Fruit fly (Drosophila melanogaster) whole organism, embryonic: ENCODE results near the gene Agpat2.

ENCODE experiments used
- Atf6 ChIP-seq: fragments of 200-800 bp; sonication (Bioruptor generic); IDR thresholded peaks from 2 replicates; pipeline ENCODE4 v1.3.6; 2022; ENCODE audit warnings: missing biosample characterization, missing genetic modification characterization
- BEAF-32 ChIP-seq: fragments of 200-800 bp; sonication (Bioruptor generic); optimal IDR thresholded peaks from 3 replicates; lab custom pipeline; 2017; ENCODE audit warnings: missing biosample characterization, missing genetic modification characterization, mild to moderate bottlenecking, moderate library complexity, missing genetic modification reagents
- CG10654 ChIP-seq: fragments of 200-800 bp; sonication (Bioruptor generic); optimal IDR thresholded peaks from 2 replicates; lab custom pipeline; 2016; ENCODE audit warnings: missing biosample characterization, missing genetic modification characterization
- CG11247 ChIP-seq: fragments of 200-800 bp; sonication (Bioruptor generic); IDR thresholded peaks from 2 replicates; pipeline ENCODE4 v1.3.6; 2022; ENCODE audit warnings: missing biosample characterization, missing genetic modification characterization
- CG12236 ChIP-seq: fragments of 200-800 bp; sonication (Bioruptor generic); optimal IDR thresholded peaks from 2 replicates; lab custom pipeline; 2016; ENCODE audit warnings: missing biosample characterization, missing genetic modification characterization
- CG1233 ChIP-seq: fragments of 200-800 bp; sonication (Bioruptor generic); optimal IDR thresholded peaks from 4 replicates; lab custom pipeline; 2018; ENCODE audit warnings: missing biosample characterization, mild to moderate bottlenecking, missing genetic modification characterization
- CG12744 ChIP-seq: fragments of 200-800 bp; sonication (Bioruptor generic); optimal IDR thresholded peaks from 2 replicates; lab custom pipeline; 2016; ENCODE audit warnings: missing biosample characterization, missing genetic modification characterization
- CG12769 ChIP-seq: fragments of 200-800 bp; sonication (Bioruptor generic); optimal IDR thresholded peaks from 2 replicates; lab custom pipeline; 2019; ENCODE audit warnings: missing biosample characterization, mild to moderate bottlenecking, missing genetic modification characterization, moderate library complexity
- CG14441 ChIP-seq: fragments of 200-800 bp; sonication (Bioruptor generic); IDR thresholded peaks from 2 replicates; pipeline ENCODE4 v1.3.6; 2022; ENCODE audit warnings: missing biosample characterization, missing genetic modification characterization
- CG14860 ChIP-seq: fragments of 200-800 bp; sonication (Bioruptor generic); IDR thresholded peaks from 3 replicates; pipeline ENCODE4 v1.3.6; 2022; ENCODE audit warnings: missing biosample characterization, missing genetic modification characterization; ENCODE audit not compliant: partially characterized antibody
- CG1602 ChIP-seq: fragments of 200-800 bp; sonication (Bioruptor generic); optimal IDR thresholded peaks from 3 replicates; lab custom pipeline; 2016; ENCODE audit warnings: missing biosample characterization, missing genetic modification characterization
- CG2199 ChIP-seq: fragments of 200-800 bp; sonication (Bioruptor generic); IDR thresholded peaks from 3 replicates; pipeline ENCODE4 v1.3.6; 2022; ENCODE audit warnings: missing biosample characterization, missing genetic modification characterization
- CG2875 ChIP-seq: fragments of 200-800 bp; sonication (Bioruptor generic); optimal IDR thresholded peaks from 2 replicates; lab custom pipeline; 2017; ENCODE audit warnings: missing biosample characterization, mild to moderate bottlenecking, missing genetic modification characterization, missing genetic modification reagents
- CG3065 ChIP-seq: fragments of 200-800 bp; sonication (Bioruptor generic); optimal IDR thresholded peaks from 2 replicates; lab custom pipeline; 2016; ENCODE audit warnings: missing biosample characterization, missing genetic modification characterization
- CG3407 ChIP-seq: fragments of 200-800 bp; sonication (Bioruptor generic); optimal IDR thresholded peaks from 2 replicates; lab custom pipeline; 2018; ENCODE audit warnings: missing biosample characterization, mild to moderate bottlenecking, missing genetic modification characterization
- CG5180 ChIP-seq: fragments of 200-800 bp; sonication (Bioruptor generic); optimal IDR thresholded peaks from 3 replicates; lab custom pipeline; 2017; ENCODE audit warnings: missing biosample characterization, missing genetic modification characterization, mild to moderate bottlenecking, moderate library complexity, missing genetic modification reagents
- CG5953 ChIP-seq: fragments of 200-800 bp; sonication (Bioruptor generic); IDR thresholded peaks from 2 replicates; pipeline ENCODE4 v1.3.6; 2022; ENCODE audit warnings: missing biosample characterization, missing genetic modification characterization
- CG6791 ChIP-seq: fragments of 200-800 bp; sonication (Bioruptor generic); IDR thresholded peaks from 3 replicates; pipeline ENCODE4 v1.3.6; 2022; ENCODE audit warnings: missing biosample characterization, missing genetic modification characterization; ENCODE audit not compliant: partially characterized antibody
- CG7372 ChIP-seq: fragments of 200-800 bp; sonication (Bioruptor generic); IDR thresholded peaks from 2 replicates; pipeline ENCODE4 v1.3.6; 2022; ENCODE audit warnings: missing biosample characterization, missing genetic modification characterization
- CG8359 ChIP-seq: fragments of 200-800 bp; sonication (Bioruptor generic); optimal IDR thresholded peaks from 2 replicates; lab custom pipeline; 2017; ENCODE audit warnings: missing biosample characterization, mild to moderate bottlenecking, missing genetic modification characterization, borderline replicate concordance
- CG8944 ChIP-seq: fragments of 200-800 bp; sonication (Bioruptor generic); optimal IDR thresholded peaks from 3 replicates; lab custom pipeline; 2016; ENCODE audit warnings: missing biosample characterization, missing genetic modification characterization
- CG9609 ChIP-seq: fragments of 200-800 bp; sonication (Bioruptor generic); optimal IDR thresholded peaks from 3 replicates; lab custom pipeline; 2016; ENCODE audit warnings: missing biosample characterization, missing genetic modification characterization
- CG9727 ChIP-seq: fragments of 200-800 bp; sonication (Bioruptor generic); optimal IDR thresholded peaks from 3 replicates; lab custom pipeline; 2017; ENCODE audit warnings: missing biosample characterization, mild to moderate bottlenecking, missing genetic modification characterization
- Deaf1 ChIP-seq: fragments of 200-800 bp; optimal IDR thresholded peaks from 3 replicates; lab custom pipeline; 2019; ENCODE audit warnings: missing biosample characterization, mild to moderate bottlenecking, missing genetic modification characterization, moderate library complexity
- Doc3 ChIP-seq: fragments of 200-800 bp; sonication (Bioruptor generic); IDR thresholded peaks from 3 replicates; pipeline ENCODE4 v1.3.6; 2022; ENCODE audit warnings: missing biosample characterization, missing genetic modification characterization; ENCODE audit not compliant: partially characterized antibody
- Drgx ChIP-seq: fragments of 200-800 bp; sonication (Bioruptor generic); IDR thresholded peaks from 2 replicates; pipeline ENCODE4 v1.3.6; 2022; ENCODE audit warnings: missing biosample characterization, missing genetic modification characterization
- HLHmδ ChIP-seq: fragments of 200-800 bp; sonication (Bioruptor generic); optimal IDR thresholded peaks from 2 replicates; lab custom pipeline; 2018; ENCODE audit warnings: missing biosample characterization, mild to moderate bottlenecking, missing genetic modification characterization, moderate library complexity
- Hey ChIP-seq: fragments of 200-800 bp; sonication (Bioruptor generic); optimal IDR thresholded peaks from 3 replicates; lab custom pipeline; 2018; ENCODE audit warnings: missing biosample characterization, mild to moderate bottlenecking, missing genetic modification characterization
- Lim3 ChIP-seq: fragments of 200-800 bp; sonication (Bioruptor generic); IDR thresholded peaks from 2 replicates; pipeline ENCODE4 v1.3.6; 2022; ENCODE audit warnings: missing biosample characterization, missing genetic modification characterization
- abd-A ChIP-seq: fragments of 200-800 bp; sonication (Bioruptor generic); optimal IDR thresholded peaks from 3 replicates; lab custom pipeline; 2019; ENCODE audit warnings: missing biosample characterization, mild to moderate bottlenecking, missing genetic modification characterization, moderate library complexity
- ac ChIP-seq: fragments of 200-800 bp; sonication (Bioruptor generic); optimal IDR thresholded peaks from 3 replicates; lab custom pipeline; 2017; ENCODE audit warnings: missing biosample characterization, mild to moderate bottlenecking, missing genetic modification characterization
- bab2 ChIP-seq: fragments of 200-800 bp; sonication (Bioruptor generic); optimal IDR thresholded peaks from 2 replicates; lab custom pipeline; 2016; ENCODE audit warnings: missing biosample characterization, missing genetic modification characterization
- bsh ChIP-seq, 2 experiments: fragments of 200-800 bp; sonication (Bioruptor generic); optimal IDR thresholded peaks; 2 replicates each; lab custom pipeline; 2017 to 2018; ENCODE audit warnings: mild to moderate bottlenecking in 2 of 2, missing biosample characterization in 2 of 2, missing genetic modification characterization in 2 of 2, moderate library complexity in 1 of 2
- disco-r ChIP-seq: fragments of 200-800 bp; sonication (Bioruptor generic); optimal IDR thresholded peaks from 2 replicates; lab custom pipeline; 2016; ENCODE audit warnings: missing biosample characterization, missing genetic modification characterization
- en ChIP-seq: fragments of 200-800 bp; sonication (Bioruptor generic); optimal IDR thresholded peaks from 2 replicates; lab custom pipeline; 2016; ENCODE audit warnings: missing biosample characterization, missing genetic modification characterization
- eve ChIP-seq, 2 experiments: fragments of >200 bp; optimal IDR thresholded peaks; 2 replicates each; lab custom pipeline; 2017; ENCODE audit warnings: missing biosample characterization in 2 of 2, missing genetic modification characterization in 2 of 2
- gem ChIP-seq: fragments of 200-800 bp; sonication (Bioruptor generic); optimal IDR thresholded peaks from 2 replicates; lab custom pipeline; 2019; ENCODE audit warnings: missing biosample characterization, mild to moderate bottlenecking, missing genetic modification characterization, moderate library complexity
- insv ChIP-seq, 2 experiments: fragments of 200-800 bp; sonication (Bioruptor generic); optimal IDR thresholded peaks; 3 replicates each; lab custom pipeline; 2016 to 2018; ENCODE audit warnings: missing biosample characterization in 2 of 2, missing genetic modification characterization in 2 of 2
- jing ChIP-seq: fragments of 200-800 bp; sonication (Bioruptor generic); optimal IDR thresholded peaks from 2 replicates; lab custom pipeline; 2018; ENCODE audit warnings: missing biosample characterization, mild to moderate bottlenecking, missing genetic modification characterization
- lbe ChIP-seq: fragments of 200-800 bp; sonication (Bioruptor generic); optimal IDR thresholded peaks from 2 replicates; lab custom pipeline; 2016; ENCODE audit warnings: missing biosample characterization, mild to moderate bottlenecking, missing genetic modification characterization
- nom ChIP-seq: fragments of 200-800 bp; sonication (Bioruptor generic); optimal IDR thresholded peaks from 2 replicates; lab custom pipeline; 2017; ENCODE audit warnings: missing biosample characterization, missing genetic modification characterization, mild to moderate bottlenecking, moderate library complexity, missing genetic modification reagents
- pb ChIP-seq: fragments of 200-800 bp; sonication (Bioruptor generic); optimal IDR thresholded peaks from 3 replicates; lab custom pipeline; 2016; ENCODE audit warnings: missing biosample characterization, missing genetic modification characterization
- pnt ChIP-seq: fragments of 200-800 bp; sonication (Bioruptor generic); optimal IDR thresholded peaks from 3 replicates; lab custom pipeline; 2016; ENCODE audit warnings: missing biosample characterization, missing genetic modification characterization
- ranshi ChIP-seq: fragments of 200-800 bp; sonication (Bioruptor generic); IDR thresholded peaks from 2 replicates; pipeline ENCODE4 v1.3.6; 2022; ENCODE audit warnings: missing biosample characterization, missing genetic modification characterization
- repo ChIP-seq: fragments of 200-800 bp; sonication (Bioruptor generic); optimal IDR thresholded peaks from 2 replicates; lab custom pipeline; 2016; ENCODE audit warnings: missing biosample characterization, missing genetic modification characterization
- row ChIP-seq: fragments of 200-800 bp; sonication (Bioruptor generic); IDR thresholded peaks from 3 replicates; pipeline ENCODE4 v1.3.6; 2022; ENCODE audit warnings: missing biosample characterization, missing genetic modification characterization
- slbo ChIP-seq: fragments of 200-800 bp; sonication (Bioruptor generic); IDR thresholded peaks from 2 replicates; pipeline ENCODE4 v1.3.6; 2022; ENCODE audit warnings: missing biosample characterization, missing genetic modification characterization
- sqz ChIP-seq: fragments of 200-800 bp; sonication (Bioruptor generic); optimal IDR thresholded peaks from 3 replicates; lab custom pipeline; 2018; ENCODE audit warnings: missing biosample characterization, mild to moderate bottlenecking, missing genetic modification characterization
- tll ChIP-seq, 2 experiments: fragments of 200-800 bp in 1 of 2; fragments of >200 bp in 1 of 2; sonication (Bioruptor generic) in 1 of 2; optimal IDR thresholded peaks; 2 replicates each; lab custom pipeline; 2017 to 2019; ENCODE audit warnings: missing biosample characterization in 2 of 2, missing genetic modification characterization in 2 of 2, mild to moderate bottlenecking in 1 of 2, moderate library complexity in 1 of 2

Agpat2 gene

DNA sequence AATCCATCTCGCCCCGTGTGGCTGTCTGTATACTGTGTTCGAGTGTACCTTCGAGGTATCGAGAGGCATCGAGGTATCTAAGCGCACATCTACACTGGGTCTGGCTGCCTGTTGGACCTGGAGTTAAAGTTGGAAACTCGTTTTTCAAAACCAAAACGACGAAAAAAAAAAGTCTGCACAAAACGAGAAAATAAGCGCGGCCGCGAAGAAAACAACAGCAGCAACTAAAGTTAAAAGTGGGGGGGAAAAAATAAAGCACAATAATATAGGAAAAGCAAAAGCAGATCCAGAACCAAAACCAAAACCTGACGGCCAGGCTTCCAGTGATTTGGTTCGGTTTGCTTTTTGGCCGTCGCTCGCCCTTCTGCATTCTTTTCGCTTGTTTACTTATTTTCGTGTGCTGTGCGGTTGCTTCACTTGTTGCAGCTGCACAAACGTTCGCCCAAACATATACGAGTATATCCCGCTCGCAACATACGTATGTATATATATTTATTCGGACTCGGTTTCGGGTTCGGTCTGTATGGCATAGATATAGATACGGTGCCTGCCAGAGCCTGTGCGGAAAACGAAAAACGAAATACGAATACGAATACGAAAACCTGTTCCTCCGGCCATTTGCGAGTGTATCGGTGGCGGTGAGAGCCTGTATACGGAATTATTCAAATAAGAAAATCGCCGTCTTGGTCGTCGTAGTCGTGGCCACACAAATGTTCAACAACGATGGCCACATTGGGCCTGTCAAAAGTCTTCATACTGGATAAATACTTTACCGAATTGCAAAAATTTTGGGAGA, 15.3 kb upstream of the Agpat2 start (continued):
- TF ChIP-seq en (no peak), CG2875 (GFP tag; lab: Kevin White, UChicago) (no peak), row (no peak), Hey (tag; lab: Kevin White, UChicago) (no peak), Atf6 (GFP tag; lab: Robert Waterston, UW) (no peak), slbo (no peak), CG3407 (no peak), Deaf1 (tag; lab: Kevin White, UChicago) (peak; percentile 60), gem (no peak), CG12744 (GFP tag; lab: Kevin White, UChicago) (no peak), jing (GFP tag; lab: Kevin White, UChicago) (no peak), BEAF-32 (GFP tag; lab: Kevin White, UChicago) (no peak), abd-A (tag; lab: Kevin White, UChicago) (no peak), tll (GFP tag; optimal IDR thresholded peaks at IDR 0.05; lab: Kevin White, UChicago) (no peak), CG11247 (GFP tag; lab: Robert Waterston, UW) (no peak), CG1602 (GFP tag; lab: Kevin White, UChicago) (no peak), CG12236 (GFP tag; lab: Kevin White, UChicago) (no peak), disco-r (no peak), CG10654 (no peak), ranshi (no peak), ac (peak; percentile 0), CG5953 (GFP tag; lab: Robert Waterston, UW) (no peak), pb (GFP tag; lab: Kevin White, UChicago) (no peak), CG5180 (GFP tag; lab: Kevin White, UChicago) (peak; percentile 3), repo (GFP tag; lab: Kevin White, UChicago) (no peak), Drgx (GFP tag; lab: Robert Waterston, UW) (peak; percentile 66), Lim3 (GFP tag; lab: Robert Waterston, UW) (no peak), lbe (peak; percentile 36), insv (GFP tag; optimal IDR thresholded peaks at IDR 0.05; lab: Kevin White, UChicago) (peak in 1 of 2 experiments; percentile 86), CG9727 (no peak), CG6791 (GFP tag; lab: Robert Waterston, UW) (peak; percentile 29; the same call in 1 of the 3 replicates), CG9609 (GFP tag; lab: Kevin White, UChicago) (no peak), CG14860 (GFP tag; lab: Robert Waterston, UW) (no peak), HLHmδ (GFP tag; lab: Kevin White, UChicago) (no peak), CG7372 (GFP tag; lab: Robert Waterston, UW) (no peak), sqz (GFP tag; lab: Kevin White, UChicago) (peak; percentile 23), pnt (GFP tag; lab: Kevin White, UChicago) (no peak), CG1233 (GFP tag; lab: Kevin White, UChicago) (no peak), bsh (GFP tag; optimal IDR thresholded peaks at IDR 0.05; lab: Kevin White, UChicago) (peak in 1 of 2 experiments; percentile 96), Doc3 (GFP tag; lab: Robert Waterston, UW) (no peak), eve (GFP tag; optimal IDR thresholded peaks at IDR 0.05; lab: Kevin White, UChicago) (no peak), nom (peak; percentile 99), CG2199 (peak; percentile 72; the same call in 1 of the 3 replicates), CG3065 (GFP tag; lab: Kevin White, UChicago) (no peak), CG8944 (no peak), bab2 (GFP tag; lab: Kevin White, UChicago) (no peak), CG12769 (tag; lab: Kevin White, UChicago) (peak; percentile 41), CG14441 (GFP tag; lab: Robert Waterston, UW) (no peak), CG8359 (no peak)
